Worm (Caenorhabditis elegans): ENCODE measurements around the gene fars-3.

ce11 chrII:8440097-8440496, 24.6 kb upstream of the fars-3 start:
- TF ChIP-seq flt-1 (GFP tag; IDR thresholded peaks at IDR 0.05) (no peak), tbx-11 (GFP tag; IDR thresholded peaks at IDR 0.05) (no peak), ama-1 (optimal IDR thresholded peaks at IDR 0.05) (no peak), scrt-1 (GFP tag; IDR thresholded peaks at IDR 0.05) (no peak), F13C5.2 (tag; optimal IDR thresholded peaks at IDR 0.05) (no peak), hmg-4 (GFP tag; optimal IDR thresholded peaks at IDR 0.05) (no peak), tra-4 (tag; optimal IDR thresholded peaks at IDR 0.05) (no peak), tbx-37 (GFP tag; conservative IDR thresholded peaks at IDR 0.05) (no peak), ceh-36 (tag; optimal IDR thresholded peaks at IDR 0.05) (no peak), hnd-1 (tag; optimal IDR thresholded peaks at IDR 0.05) (no peak), sea-1 (GFP tag; conservative IDR thresholded peaks at IDR 0.05) (no peak), B0310.2 (tag; optimal IDR thresholded peaks at IDR 0.05) (no peak), aly-1 (tag; optimal IDR thresholded peaks at IDR 0.05) (no peak)
